Worm (Caenorhabditis elegans): ENCODE measurements around the gene abu-11.

abu-11 gene

ce11 chrII:216598-216997 is 22.2 kb upstream of the abu-11 start, which contains the start of gene F48A11.4 (continued):
- peak; percentile 38 for TF ChIP-seq rnt-1 (tag; optimal IDR thresholded peaks at IDR 0.05)
- no peak for TF ChIP-seq ceh-45 (GFP tag; IDR thresholded peaks at IDR 0.05)
- no peak for TF ChIP-seq ceh-14 (tag; optimal IDR thresholded peaks at IDR 0.05)
- TF ChIP-seq sdc-2 (tag; optimal IDR thresholded peaks at IDR 0.05): no peak
- no peak for TF ChIP-seq C38D4.7 (GFP tag; optimal IDR thresholded peaks at IDR 0.05)
- peak; percentile 16 for TF ChIP-seq madf-2 (tag; optimal IDR thresholded peaks at IDR 0.05)
- TF ChIP-seq ceh-24 (tag; optimal IDR thresholded peaks at IDR 0.05): no peak
- peak; percentile 10 for TF ChIP-seq zip-5 (tag; optimal IDR thresholded peaks at IDR 0.05)

- TF ChIP-seq fax-1 (tag; optimal IDR thresholded peaks at IDR 0.05): no peak
- no peak for TF ChIP-seq fkh-10 (GFP tag; optimal IDR thresholded peaks at IDR 0.05)
- TF ChIP-seq sox-4 (tag; optimal IDR thresholded peaks at IDR 0.05): no peak
- TF ChIP-seq pat-9 (tag; optimal IDR thresholded peaks at IDR 0.05): no peak
- TF ChIP-seq ahr-1 (tag; optimal IDR thresholded peaks at IDR 0.05): no peak
- no peak for TF ChIP-seq unc-3 (GFP tag; conservative IDR thresholded peaks at IDR 0.05)
- TF ChIP-seq unc-3 (tag; optimal IDR thresholded peaks at IDR 0.05): no peak
- no peak for TF ChIP-seq che-1 (tag; optimal IDR thresholded peaks at IDR 0.05)
- no peak for TF ChIP-seq ceh-18 (tag; optimal IDR thresholded peaks at IDR 0.05)
- no peak for TF ChIP-seq pax-1 (tag; optimal IDR thresholded peaks at IDR 0.05)
Observed at ce11 chrII:208097-208496, 13.7 kb upstream of the abu-11 start.

DNA sequence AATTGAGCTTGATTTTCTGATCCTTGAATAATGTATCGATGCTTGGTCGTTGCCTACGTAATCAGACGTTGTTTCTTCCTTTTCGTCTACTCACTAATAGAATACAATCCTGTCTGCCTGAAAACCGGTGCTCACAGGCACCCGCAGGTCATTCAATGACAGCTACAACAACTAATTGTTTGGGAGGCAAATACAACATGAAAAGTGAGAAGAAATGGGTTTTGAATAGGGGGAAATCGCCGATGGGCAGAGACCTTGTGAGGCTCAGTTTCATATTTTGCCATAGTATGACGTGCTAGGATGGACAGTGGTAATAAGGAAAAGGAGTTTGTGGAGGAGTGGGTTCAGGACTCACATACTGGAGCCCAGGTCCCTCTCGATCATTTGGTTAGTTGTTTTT is 2.3 kb upstream of the abu-11 start, which contains the start of gene chs-2:
Gene chs-2, plus strand, starts transcription at position 301 of the 400 bp plus-strand sequence.
- TF ChIP-seq ama-1 (optimal IDR thresholded peaks at IDR 0.05) (no peak), pha-2 (tag; optimal IDR thresholded peaks at IDR 0.05) (no peak), unc-42 (tag; optimal IDR thresholded peaks at IDR 0.05) (no peak), dve-1 (tag; optimal IDR thresholded peaks at IDR 0.05) (no peak), pat-9 (tag; optimal IDR thresholded peaks at IDR 0.05) (no peak), ceh-6 (GFP tag; optimal IDR thresholded peaks at IDR 0.05) (no peak), pqm-1 (tag; optimal IDR thresholded peaks at IDR 0.05) (no peak), ceh-18 (tag; optimal IDR thresholded peaks at IDR 0.05) (no peak), ceh-19 (GFP tag; optimal IDR thresholded peaks at IDR 0.05) (no peak), ceh-14 (tag; optimal IDR thresholded peaks at IDR 0.05) (no peak), lim-6 (tag; optimal IDR thresholded peaks at IDR 0.05) (no peak), pros-1 (tag; optimal IDR thresholded peaks at IDR 0.05) (no peak), zip-5 (tag; optimal IDR thresholded peaks at IDR 0.05) (no peak), gmeb-2 (tag; optimal IDR thresholded peaks at IDR 0.05) (no peak), nfya-1 (tag; optimal IDR thresholded peaks at IDR 0.05) (no peak), ceh-24 (tag; optimal IDR thresholded peaks at IDR 0.05) (no peak), pha-4 (tag; optimal IDR thresholded peaks at IDR 0.05) (no peak), fkh-10 (GFP tag; optimal IDR thresholded peaks at IDR 0.05) (no peak)

ce11 chrII:192584-192983 is 1.8 kb downstream of the abu-11 start:
- TF ChIP-seq lin-11 (tag; optimal IDR thresholded peaks at IDR 0.05) (no peak), ceh-18 (tag; optimal IDR thresholded peaks at IDR 0.05) (no peak), ceh-31 (tag; optimal IDR thresholded peaks at IDR 0.05) (no peak)

ce11 chrII:188967-189366 is 5.4 kb downstream of the abu-11 start, which contains the start of gene T01D1.5:
Gene T01D1.5 (minus strand): TSS chrII:189067.
- TF ChIP-seq unc-55 (GFP tag; optimal IDR thresholded peaks at IDR 0.05) (no peak), madf-2 (tag; optimal IDR thresholded peaks at IDR 0.05) (no peak), sox-4 (tag; optimal IDR thresholded peaks at IDR 0.05) (no peak), ceh-48 (tag; optimal IDR thresholded peaks at IDR 0.05) (no peak), nhr-11 (tag; optimal IDR thresholded peaks at IDR 0.05) (no peak)

Data from whole organism, late embryonic.